Fruit fly (Drosophila melanogaster): ENCODE data around the gene P5cr.

dm6 chr3R:19065474-19065873 lies 36.7 kb downstream of the P5cr start:
- TF ChIP-seq sage (GFP tag; optimal IDR thresholded peaks at IDR 0.05) (no peak), dl (GFP tag; optimal IDR thresholded peaks at IDR 0.05; ENCODE audit: insufficient read depth in 1 of 2, partially characterized antibody in 2 of 2) (no peak), pan (optimal IDR thresholded peaks at IDR 0.05) (no peak)

Data from whole organism, wandering third instar larva.